Fruit fly (Drosophila melanogaster) whole organism, prepupa: ENCODE results near the gene Fdh.

Experiments used
- Blimp-1 ChIP-seq: fragments of 200-800 bp; sonication (Bioruptor generic); optimal IDR thresholded peaks from 3 replicates; lab custom pipeline; 2017; ENCODE audit warnings: missing biosample characterization, missing genetic modification characterization, mild to moderate bottlenecking, moderate library complexity, missing genetic modification reagents
- CG10631 ChIP-seq: fragments of 200-800 bp; sonication (Bioruptor generic); optimal IDR thresholded peaks from 2 replicates; lab custom pipeline; 2016; ENCODE audit warnings: missing biosample characterization, missing genetic modification characterization
- CG10669 ChIP-seq: fragments of 200-800 bp; sonication (Bioruptor generic); optimal IDR thresholded peaks from 3 replicates; lab custom pipeline; 2018; ENCODE audit warnings: missing biosample characterization, mild to moderate bottlenecking, missing genetic modification characterization, moderate library complexity
- CG11294 ChIP-seq: fragments of 200-800 bp; sonication (Bioruptor generic); IDR thresholded peaks from 2 replicates; pipeline ENCODE4 v1.3.6; 2022; ENCODE audit warnings: missing biosample characterization, missing genetic modification characterization
- CG11762 ChIP-seq: fragments of 200-800 bp; sonication (Bioruptor generic); optimal IDR thresholded peaks from 3 replicates; lab custom pipeline; 2016; ENCODE audit warnings: missing biosample characterization, missing genetic modification characterization; ENCODE audit not compliant: insufficient read depth
- CG11902 ChIP-seq: fragments of 200-800 bp; sonication (Bioruptor generic); optimal IDR thresholded peaks from 3 replicates; lab custom pipeline; 2016; ENCODE audit warnings: missing biosample characterization, missing genetic modification characterization
- CG15336 ChIP-seq: fragments of 200-800 bp; sonication (Bioruptor generic); IDR thresholded peaks from 2 replicates; pipeline ENCODE4 v1.3.6; 2022; ENCODE audit warnings: missing biosample characterization, missing genetic modification characterization
- CG1621 ChIP-seq: fragments of 200-800 bp; sonication (Bioruptor generic); optimal IDR thresholded peaks from 3 replicates; lab custom pipeline; 2018; ENCODE audit warnings: missing biosample characterization, mild to moderate bottlenecking, missing genetic modification characterization
- CG31627 ChIP-seq: fragments of 200-800 bp; sonication (Bioruptor generic); optimal IDR thresholded peaks from 3 replicates; lab custom pipeline; 2016; ENCODE audit warnings: missing biosample characterization, missing genetic modification characterization
- CG34406 ChIP-seq: fragments of 200-800 bp; sonication (Bioruptor generic); optimal IDR thresholded peaks from 3 replicates; lab custom pipeline; 2016; ENCODE audit warnings: missing biosample characterization, missing genetic modification characterization
- CG3919 ChIP-seq: fragments of 200-800 bp; sonication (Bioruptor generic); optimal IDR thresholded peaks from 3 replicates; lab custom pipeline; 2016; ENCODE audit warnings: missing biosample characterization, missing genetic modification characterization
- CG4318 ChIP-seq: fragments of 200-800 bp; sonication (Bioruptor generic); optimal IDR thresholded peaks from 3 replicates; lab custom pipeline; 2017; ENCODE audit warnings: missing biosample characterization, mild to moderate bottlenecking, missing genetic modification characterization
- CG6276 ChIP-seq: fragments of 200-800 bp; sonication (Bioruptor generic); optimal IDR thresholded peaks from 2 replicates; lab custom pipeline; 2017; ENCODE audit warnings: missing biosample characterization, mild to moderate bottlenecking, missing genetic modification characterization
- CG6792 ChIP-seq: fragments of 200-800 bp; sonication (Bioruptor generic); optimal IDR thresholded peaks from 3 replicates; lab custom pipeline; 2016; ENCODE audit warnings: missing biosample characterization, missing genetic modification characterization
- CG6808 ChIP-seq: fragments of 200-800 bp; sonication (Bioruptor generic); optimal IDR thresholded peaks from 3 replicates; lab custom pipeline; 2017; ENCODE audit warnings: missing biosample characterization, missing genetic modification characterization, mild to moderate bottlenecking, moderate library complexity, missing genetic modification reagents
- CG6854 ChIP-seq: fragments of 200-800 bp; sonication (Bioruptor generic); optimal IDR thresholded peaks from 2 replicates; lab custom pipeline; 2017; ENCODE audit warnings: missing biosample characterization, mild to moderate bottlenecking, missing genetic modification characterization
- CG7368 ChIP-seq: fragments of 200-800 bp; sonication (Bioruptor generic); optimal IDR thresholded peaks from 3 replicates; lab custom pipeline; 2016; ENCODE audit warnings: missing biosample characterization, missing genetic modification characterization
- CG8119 ChIP-seq: fragments of 200-800 bp; sonication (Bioruptor generic); IDR thresholded peaks from 3 replicates; pipeline ENCODE4 v1.3.6; 2022; ENCODE audit warnings: missing biosample characterization, missing genetic modification characterization
- CG8319 ChIP-seq: fragments of 200-800 bp; sonication (Bioruptor generic); optimal IDR thresholded peaks from 3 replicates; lab custom pipeline; 2016; ENCODE audit warnings: missing biosample characterization, missing genetic modification characterization
- CG8632 ChIP-seq: fragments of 200-800 bp; sonication (Bioruptor generic); optimal IDR thresholded peaks from 3 replicates; lab custom pipeline; 2016; ENCODE audit warnings: missing biosample characterization, missing genetic modification characterization
- CG9139 ChIP-seq: fragments of 200-800 bp; sonication (Bioruptor generic); optimal IDR thresholded peaks from 3 replicates; lab custom pipeline; 2017; ENCODE audit warnings: missing biosample characterization, mild to moderate bottlenecking, missing genetic modification characterization
- Eip75B ChIP-seq: fragments of 200-800 bp; sonication (Bioruptor generic); optimal IDR thresholded peaks from 3 replicates; lab custom pipeline; 2016; ENCODE audit warnings: missing biosample characterization, missing genetic modification characterization
- Eip78C ChIP-seq: fragments of 200-800 bp; sonication (Bioruptor generic); peaks from one replicate; lab custom pipeline; 2016; ENCODE audit warnings: missing biosample characterization, missing genetic modification characterization
- Eip93F ChIP-seq: fragments of 200-800 bp; sonication (Bioruptor generic); optimal IDR thresholded peaks from 2 replicates; lab custom pipeline; 2016; ENCODE audit warnings: missing biosample characterization, mild to moderate bottlenecking, missing genetic modification characterization
- Ets21C ChIP-seq: fragments of 200-800 bp; sonication (Bioruptor generic); optimal IDR thresholded peaks from 3 replicates; lab custom pipeline; 2016; ENCODE audit warnings: missing biosample characterization, missing genetic modification characterization
- Ets96B ChIP-seq: fragments of 200-800 bp; optimal IDR thresholded peaks from 2 replicates; lab custom pipeline; 2019; ENCODE audit warnings: missing biosample characterization, mild to moderate bottlenecking, missing genetic modification characterization, moderate library complexity
- Gug ChIP-seq: fragments of 200-800 bp; sonication (Bioruptor generic); IDR thresholded peaks from 2 replicates; pipeline ENCODE4 v1.3.6; 2022; ENCODE audit warnings: missing biosample characterization, missing genetic modification characterization
- Hr39 ChIP-seq: fragments of 200-800 bp; sonication (Bioruptor generic); optimal IDR thresholded peaks from 2 replicates; lab custom pipeline; 2016; ENCODE audit warnings: missing biosample characterization, missing genetic modification characterization
- Hr4 ChIP-seq: fragments of 200-800 bp; sonication (Bioruptor generic); optimal IDR thresholded peaks from 3 replicates; lab custom pipeline; 2016; ENCODE audit warnings: missing biosample characterization, missing genetic modification characterization
- Lpt ChIP-seq: fragments of 200-800 bp; sonication (Bioruptor generic); optimal IDR thresholded peaks from 3 replicates; lab custom pipeline; 2016; ENCODE audit warnings: missing biosample characterization, missing genetic modification characterization
- Met ChIP-seq: fragments of 200-800 bp; sonication (Bioruptor generic); optimal IDR thresholded peaks from 3 replicates; lab custom pipeline; 2016; ENCODE audit warnings: missing biosample characterization, missing genetic modification characterization
- OdsH ChIP-seq: fragments of 200-800 bp; sonication (Bioruptor generic); optimal IDR thresholded peaks from 3 replicates; lab custom pipeline; 2016; ENCODE audit warnings: missing biosample characterization, missing genetic modification characterization
- Smox ChIP-seq: fragments of 200-800 bp; sonication (Bioruptor generic); optimal IDR thresholded peaks from 3 replicates; lab custom pipeline; 2016; ENCODE audit warnings: missing biosample characterization, missing genetic modification characterization
- Sox102F ChIP-seq: fragments of 200-800 bp; sonication (Bioruptor generic); optimal IDR thresholded peaks from 2 replicates; lab custom pipeline; 2016; ENCODE audit warnings: missing biosample characterization, mild to moderate bottlenecking, missing genetic modification characterization
- achi ChIP-seq: fragments of 200-800 bp; sonication (Bioruptor generic); optimal IDR thresholded peaks from 3 replicates; lab custom pipeline; 2016; ENCODE audit warnings: missing biosample characterization, missing genetic modification characterization
- dac ChIP-seq: fragments of 200-800 bp; sonication (Bioruptor generic); optimal IDR thresholded peaks from 2 replicates; lab custom pipeline; 2017; ENCODE audit warnings: missing biosample characterization, mild to moderate bottlenecking, missing genetic modification characterization
- dsx ChIP-seq: fragments of 200-800 bp; optimal IDR thresholded peaks from 3 replicates; lab custom pipeline; 2019; ENCODE audit warnings: missing biosample characterization, mild to moderate bottlenecking, missing genetic modification characterization, moderate library complexity; ENCODE audit not compliant: poor library complexity, severe bottlenecking
- esn ChIP-seq: fragments of 200-800 bp; sonication (Bioruptor generic); optimal IDR thresholded peaks from 2 replicates; lab custom pipeline; 2016; ENCODE audit warnings: missing biosample characterization, mild to moderate bottlenecking, missing genetic modification characterization, moderate library complexity
- fd59A ChIP-seq: fragments of 200-800 bp; sonication (Bioruptor generic); optimal IDR thresholded peaks from 2 replicates; lab custom pipeline; 2017; ENCODE audit warnings: missing biosample characterization, mild to moderate bottlenecking, missing genetic modification characterization, missing genetic modification reagents
- lz ChIP-seq: fragments of 200-800 bp; sonication (Bioruptor generic); optimal IDR thresholded peaks from 3 replicates; lab custom pipeline; 2016; ENCODE audit warnings: missing biosample characterization, missing genetic modification characterization
- net ChIP-seq: fragments of 200-800 bp; sonication (Bioruptor generic); optimal IDR thresholded peaks from 3 replicates; lab custom pipeline; 2016; ENCODE audit warnings: missing biosample characterization, missing genetic modification characterization
- pdm3 ChIP-seq: fragments of 200-800 bp; sonication (Bioruptor generic); optimal IDR thresholded peaks from 3 replicates; lab custom pipeline; 2016; ENCODE audit warnings: missing biosample characterization, missing genetic modification characterization
- salr ChIP-seq, 2 experiments: fragments of 200-800 bp; sonication (Bioruptor generic); optimal IDR thresholded peaks; 3 replicates each; lab custom pipeline; 2016 to 2018; ENCODE audit warnings: missing biosample characterization in 2 of 2, missing genetic modification characterization in 2 of 2, mild to moderate bottlenecking in 1 of 2
- ss ChIP-seq, 2 experiments: fragments of 200-800 bp; sonication (Bioruptor generic); optimal IDR thresholded peaks; 2 replicates in 1 of 2; 3 replicates in 1 of 2; lab custom pipeline; 2017 to 2018; ENCODE audit warnings: mild to moderate bottlenecking in 2 of 2, missing biosample characterization in 2 of 2, missing genetic modification characterization in 2 of 2, moderate library complexity in 1 of 2
- svp ChIP-seq: fragments of 200-800 bp; sonication (Bioruptor generic); peaks from one replicate; lab custom pipeline; 2016; ENCODE audit warnings: missing biosample characterization, missing genetic modification characterization
- topi ChIP-seq: fragments of 200-800 bp; sonication (Bioruptor generic); optimal IDR thresholded peaks from 3 replicates; lab custom pipeline; 2016; ENCODE audit warnings: missing biosample characterization, missing genetic modification characterization
- vri ChIP-seq: fragments of 200-800 bp; sonication (Bioruptor generic); optimal IDR thresholded peaks from 3 replicates; lab custom pipeline; 2016; ENCODE audit warnings: missing biosample characterization, mild to moderate bottlenecking, missing genetic modification characterization

The Fdh gene

dm6 chr3R:10828688-10829087 is 43.5 kb downstream of the Fdh start:
- TF ChIP-seq Eip78C (GFP tag; lab: Kevin White, UChicago), result peak; percentile 24
- TF ChIP-seq CG4318 (GFP tag; lab: Kevin White, UChicago), result no peak
- peak in 1 of 2 experiments; percentile 70 for TF ChIP-seq ss (GFP tag; optimal IDR thresholded peaks at IDR 0.05; lab: Kevin White, UChicago)
- peak; percentile 56 for TF ChIP-seq svp (GFP tag; lab: Kevin White, UChicago)
- TF ChIP-seq Gug (GFP tag; lab: Robert Waterston, UW), result no peak
- TF ChIP-seq CG8319 (GFP tag; lab: Kevin White, UChicago), result no peak
- TF ChIP-seq Lpt (GFP tag; lab: Kevin White, UChicago), result no peak
- no peak for TF ChIP-seq CG10631 (GFP tag; lab: Kevin White, UChicago)
- TF ChIP-seq lz (GFP tag; lab: Kevin White, UChicago), result no peak
- TF ChIP-seq CG6854 (GFP tag; lab: Kevin White, UChicago), result peak; percentile 57
- TF ChIP-seq OdsH (GFP tag; lab: Kevin White, UChicago), result no peak
- no peak for TF ChIP-seq CG31627 (GFP tag; lab: Kevin White, UChicago)
- TF ChIP-seq Smox, result no peak
- TF ChIP-seq CG34406 (GFP tag; lab: Kevin White, UChicago), result no peak

- TF ChIP-seq CG11902 (GFP tag; lab: Kevin White, UChicago) (no peak), CG6808 (GFP tag; lab: Kevin White, UChicago) (peak; percentile 47), Met (GFP tag; lab: Kevin White, UChicago) (no peak), esn (GFP tag; lab: Kevin White, UChicago) (peak; percentile 15), Blimp-1 (GFP tag; lab: Kevin White, UChicago) (no peak), CG9139 (GFP tag; lab: Kevin White, UChicago) (peak; percentile 78), CG6276 (GFP tag; lab: Kevin White, UChicago) (peak; percentile 66), CG7368 (GFP tag; lab: Kevin White, UChicago) (no peak), salr (GFP tag; optimal IDR thresholded peaks at IDR 0.05; lab: Kevin White, UChicago) (no peak), Ets21C (GFP tag; lab: Kevin White, UChicago) (no peak), dsx (GFP tag; lab: Kevin White, UChicago) (peak; percentile 72), topi (peak; percentile 33), CG11762 (GFP tag; lab: Kevin White, UChicago) (no peak), fd59A (GFP tag; lab: Kevin White, UChicago) (no peak), OdsH (GFP tag; lab: Kevin White, UChicago) (no peak), CG31627 (GFP tag; lab: Kevin White, UChicago) (no peak), CG10631 (GFP tag; lab: Kevin White, UChicago) (no peak), Hr4 (GFP tag; lab: Kevin White, UChicago) (no peak), achi (GFP tag; lab: Kevin White, UChicago) (no peak), CG6854 (GFP tag; lab: Kevin White, UChicago) (peak; percentile 67), Ets96B (no peak), CG3919 (peak; percentile 52), CG1621 (tag; lab: Kevin White, UChicago) (peak; percentile 63), CG15336 (GFP tag; lab: Robert Waterston, UW) (peak; percentile 26; the same call in 1 of the 2 replicates), ss (GFP tag; optimal IDR thresholded peaks at IDR 0.05; lab: Kevin White, UChicago) (peak; percentile 57 to 77), CG8319 (GFP tag; lab: Kevin White, UChicago) (no peak), Sox102F (peak; percentile 47), Eip75B (no peak), CG10669 (GFP tag; lab: Kevin White, UChicago) (peak; percentile 17), CG6792 (GFP tag; lab: Kevin White, UChicago) (no peak), vri (GFP tag; lab: Kevin White, UChicago) (peak; percentile 11), Eip93F (GFP tag; lab: Kevin White, UChicago) (no peak), CG11294 (no peak), dac (GFP tag; lab: Kevin White, UChicago) (no peak), Lpt (GFP tag; lab: Kevin White, UChicago) (peak; percentile 48), net (GFP tag; lab: Kevin White, UChicago) (no peak), CG8119 (GFP tag; lab: Robert Waterston, UW) (peak; percentile 65; the same call in 2 of the 3 replicates), Eip78C (GFP tag; lab: Kevin White, UChicago) (peak; percentile 85), Hr39 (GFP tag; lab: Kevin White, UChicago) (no peak), pdm3 (GFP tag; lab: Kevin White, UChicago) (no peak), CG8632 (no peak), CG4318 (GFP tag; lab: Kevin White, UChicago) (no peak)
Measured at dm6 chr3R:10826796-10827524, 45.2 kb downstream of the Fdh start, which contains the start of gene Cad86C. TSS of gene Cad86C (plus strand) at chr3R:10827079.
